Fruit fly (Drosophila melanogaster) whole organism, wandering third instar larva: ENCODE results near the gene Femcoat.

Experiments used
- Dfd ChIP-seq: fragments of >200 bp; optimal IDR thresholded peaks from 2 replicates; lab custom pipeline; 2017; ENCODE audit warnings: missing biosample characterization, missing genetic modification characterization
- Myc ChIP-seq: fragments of >200 bp; optimal IDR thresholded peaks from 2 replicates; lab custom pipeline; 2017
- N ChIP-seq: fragments of >200 bp; optimal IDR thresholded peaks from 2 replicates; lab custom pipeline; 2018; ENCODE audit warnings: missing biosample characterization, missing external identifiers, missing genetic modification characterization
- brk ChIP-seq: fragments of 200-800 bp; sonication (Bioruptor generic); optimal IDR thresholded peaks from 2 replicates; lab custom pipeline; 2016; ENCODE audit warnings: missing biosample characterization, mild to moderate bottlenecking, missing genetic modification characterization
- h ChIP-seq: fragments of 200-800 bp; sonication (Bioruptor generic); optimal IDR thresholded peaks from 3 replicates; lab custom pipeline; 2016; ENCODE audit warnings: missing biosample characterization, mild to moderate bottlenecking, missing genetic modification characterization
- usp ChIP-seq: fragments of >200 bp; optimal IDR thresholded peaks from 2 replicates; lab custom pipeline; 2017; ENCODE audit warnings: missing biosample characterization, missing genetic modification characterization

- no peak for TF ChIP-seq Myc (lab: Kevin White, UChicago)
- no peak for TF ChIP-seq N (GFP tag; lab: Kevin White, UChicago)
- no peak for TF ChIP-seq brk (GFP tag; lab: Kevin White, UChicago)
- TF ChIP-seq Dfd (GFP tag; lab: Kevin White, UChicago): no peak
- no peak for TF ChIP-seq usp (GFP tag; lab: Kevin White, UChicago)
- TF ChIP-seq h (GFP tag; lab: Kevin White, UChicago): no peak
Measured at dm6 chrX:4212725-4213124, 29.9 kb downstream of the Femcoat start, which contains the start of gene CG43288.
